Fruit fly (Drosophila melanogaster) whole organism, embryonic: ENCODE measurements around the gene GstO2.

Source experiments
- Antp ChIP-seq: fragments of 200-800 bp; sonication (Bioruptor generic); optimal IDR thresholded peaks from 3 replicates; lab custom pipeline; 2016; ENCODE audit warnings: missing biosample characterization, missing genetic modification characterization
- Atf3 ChIP-seq: fragments of 200-800 bp; sonication (Bioruptor generic); optimal IDR thresholded peaks from 3 replicates; lab custom pipeline; 2016; ENCODE audit warnings: missing biosample characterization, missing genetic modification characterization
- CG10431 ChIP-seq: fragments of 200-800 bp; sonication (Bioruptor generic); optimal IDR thresholded peaks from 3 replicates; lab custom pipeline; 2018; ENCODE audit warnings: missing biosample characterization, mild to moderate bottlenecking, missing genetic modification characterization
- CG12942 ChIP-seq: fragments of 200-800 bp; sonication (Bioruptor generic); optimal IDR thresholded peaks from 3 replicates; lab custom pipeline; 2016; ENCODE audit warnings: missing biosample characterization, missing genetic modification characterization
- CG13287 ChIP-seq: fragments of 200-800 bp; sonication (Bioruptor generic); IDR thresholded peaks from 2 replicates; pipeline ENCODE4 v1.3.6; 2022; ENCODE audit warnings: missing biosample characterization, missing genetic modification characterization; ENCODE audit not compliant: partially characterized antibody
- CG15514 ChIP-seq: fragments of 200-800 bp; sonication (Bioruptor generic); optimal IDR thresholded peaks from 3 replicates; lab custom pipeline; 2017; ENCODE audit warnings: missing biosample characterization, missing genetic modification characterization, mild to moderate bottlenecking, moderate library complexity, missing genetic modification reagents
- CG15696 ChIP-seq: fragments of 200-800 bp; sonication (Bioruptor generic); optimal IDR thresholded peaks from 2 replicates; lab custom pipeline; 2019; ENCODE audit warnings: missing biosample characterization, mild to moderate bottlenecking, missing genetic modification characterization, moderate library complexity
- CG17328 ChIP-seq: fragments of 200-800 bp; sonication (Bioruptor generic); IDR thresholded peaks from 2 replicates; pipeline ENCODE4 v1.3.6; 2022; ENCODE audit warnings: missing biosample characterization, missing genetic modification characterization
- CG18011 ChIP-seq: fragments of 200-800 bp; sonication (Bioruptor generic); optimal IDR thresholded peaks from 2 replicates; lab custom pipeline; 2017; ENCODE audit warnings: missing biosample characterization, missing genetic modification characterization, mild to moderate bottlenecking, moderate library complexity, missing genotype
- CG18599 ChIP-seq: fragments of 200-800 bp; sonication (Bioruptor generic); optimal IDR thresholded peaks from 3 replicates; lab custom pipeline; 2017; ENCODE audit warnings: missing biosample characterization, missing genetic modification characterization, mild to moderate bottlenecking, moderate library complexity, missing genetic modification reagents
- CG2875 ChIP-seq: fragments of 200-800 bp; sonication (Bioruptor generic); optimal IDR thresholded peaks from 2 replicates; lab custom pipeline; 2017; ENCODE audit warnings: missing biosample characterization, mild to moderate bottlenecking, missing genetic modification characterization, missing genetic modification reagents
- CG32767 ChIP-seq: fragments of 200-800 bp; sonication (Bioruptor generic); IDR thresholded peaks from 2 replicates; pipeline ENCODE4 v1.3.6; 2022; ENCODE audit warnings: missing biosample characterization, missing genetic modification characterization
- CG3407 ChIP-seq: fragments of 200-800 bp; sonication (Bioruptor generic); optimal IDR thresholded peaks from 2 replicates; lab custom pipeline; 2018; ENCODE audit warnings: missing biosample characterization, mild to moderate bottlenecking, missing genetic modification characterization
- CG4820 ChIP-seq: fragments of 200-800 bp; sonication (Bioruptor generic); optimal IDR thresholded peaks from 3 replicates; lab custom pipeline; 2016; ENCODE audit warnings: missing biosample characterization, missing genetic modification characterization
- CG6175 ChIP-seq: fragments of 200-800 bp; sonication (Bioruptor generic); IDR thresholded peaks from 3 replicates; pipeline ENCODE4 v1.3.6; 2022; ENCODE audit warnings: missing biosample characterization, missing genetic modification characterization
- CG8281 ChIP-seq: fragments of 200-800 bp; sonication (Bioruptor generic); optimal IDR thresholded peaks from 2 replicates; lab custom pipeline; 2018; ENCODE audit warnings: missing biosample characterization, mild to moderate bottlenecking, missing genetic modification characterization, moderate library complexity
- CG9215 ChIP-seq: fragments of 200-800 bp; sonication (Bioruptor generic); IDR thresholded peaks from 2 replicates; pipeline ENCODE4 v1.3.6; 2022; ENCODE audit warnings: missing biosample characterization, missing genetic modification characterization
- Dfd ChIP-seq, 2 experiments: fragments of >200 bp; optimal IDR thresholded peaks; 2 replicates each; lab custom pipeline; 2017; ENCODE audit warnings: missing biosample characterization in 2 of 2, missing genetic modification characterization in 2 of 2
- Fer1 ChIP-seq: fragments of 200-800 bp; sonication (Bioruptor generic); optimal IDR thresholded peaks from 2 replicates; lab custom pipeline; 2017; ENCODE audit warnings: missing biosample characterization, mild to moderate bottlenecking, missing genetic modification characterization
- Fer2 ChIP-seq: fragments of 200-800 bp; sonication (Bioruptor generic); optimal IDR thresholded peaks from 2 replicates; lab custom pipeline; 2018; ENCODE audit warnings: missing biosample characterization, mild to moderate bottlenecking, missing genetic modification characterization, moderate library complexity
- Fer3 ChIP-seq: fragments of 200-800 bp; sonication (Bioruptor generic); optimal IDR thresholded peaks from 2 replicates; lab custom pipeline; 2018; ENCODE audit warnings: missing biosample characterization, mild to moderate bottlenecking, missing genetic modification characterization, moderate library complexity
- Hey ChIP-seq: fragments of 200-800 bp; sonication (Bioruptor generic); optimal IDR thresholded peaks from 3 replicates; lab custom pipeline; 2018; ENCODE audit warnings: missing biosample characterization, mild to moderate bottlenecking, missing genetic modification characterization
- MESR4 ChIP-seq: fragments of 200-800 bp; sonication (Bioruptor generic); optimal IDR thresholded peaks from 2 replicates; lab custom pipeline; 2018; ENCODE audit warnings: missing biosample characterization, mild to moderate bottlenecking, missing genetic modification characterization, moderate library complexity
- Myb ChIP-seq: fragments of 200-800 bp; sonication (Bioruptor generic); optimal IDR thresholded peaks from 2 replicates; lab custom pipeline; 2016; ENCODE audit warnings: missing biosample characterization, missing genetic modification characterization
- NC2β ChIP-seq: fragments of 200-800 bp; sonication (Bioruptor generic); optimal IDR thresholded peaks from 2 replicates; lab custom pipeline; 2016; ENCODE audit warnings: missing biosample characterization, missing genetic modification characterization
- NFAT ChIP-seq: fragments of 200-800 bp; sonication (Bioruptor generic); IDR thresholded peaks from 2 replicates; pipeline ENCODE4 v1.3.6; 2022; ENCODE audit warnings: missing biosample characterization, missing genetic modification characterization
- Pdp1 ChIP-seq, 2 experiments: fragments of 200-800 bp; sonication (Bioruptor generic); optimal IDR thresholded peaks; 3 replicates each; lab custom pipeline; 2016; ENCODE audit warnings: missing biosample characterization in 2 of 2, missing genetic modification characterization in 2 of 2, mild to moderate bottlenecking in 1 of 2, moderate library complexity in 1 of 2
- Rx ChIP-seq: fragments of 200-800 bp; sonication (Bioruptor generic); IDR thresholded peaks from 2 replicates; pipeline ENCODE4 v1.3.6; 2022; ENCODE audit warnings: missing biosample characterization, missing genetic modification characterization
- Sry-δ ChIP-seq: fragments of 200-800 bp; sonication (Bioruptor generic); optimal IDR thresholded peaks from 2 replicates; lab custom pipeline; 2016; ENCODE audit warnings: missing biosample characterization, missing genetic modification characterization
- Xbp1 ChIP-seq: fragments of 200-800 bp; sonication (Bioruptor generic); optimal IDR thresholded peaks from 3 replicates; lab custom pipeline; 2016; ENCODE audit warnings: missing biosample characterization, mild to moderate bottlenecking, missing genetic modification characterization
- ase ChIP-seq: fragments of 200-800 bp; sonication (Bioruptor generic); IDR thresholded peaks from 3 replicates; pipeline ENCODE4 v1.3.6; 2022; ENCODE audit warnings: missing biosample characterization, missing genetic modification characterization
- bbx ChIP-seq: fragments of 200-800 bp; sonication (Bioruptor generic); IDR thresholded peaks from 2 replicates; pipeline ENCODE4 v1.3.6; 2022; ENCODE audit warnings: missing biosample characterization, missing genetic modification characterization; ENCODE audit not compliant: partially characterized antibody
- chn ChIP-seq: fragments of 200-800 bp; sonication (Bioruptor generic); optimal IDR thresholded peaks from 2 replicates; lab custom pipeline; 2016; ENCODE audit warnings: missing biosample characterization, missing genetic modification characterization
- corto ChIP-seq: fragments of 200-800 bp; sonication (Bioruptor generic); optimal IDR thresholded peaks from 2 replicates; lab custom pipeline; 2016; ENCODE audit warnings: missing biosample characterization, mild to moderate bottlenecking, missing genetic modification characterization, moderate library complexity
- crol ChIP-seq: fragments of 200-800 bp; sonication (Bioruptor generic); IDR thresholded peaks from 2 replicates; pipeline ENCODE4 v1.3.6; 2022; ENCODE audit warnings: missing biosample characterization, missing genetic modification characterization
- dm ChIP-seq: fragments of 200-800 bp; sonication (Bioruptor generic); optimal IDR thresholded peaks from 3 replicates; lab custom pipeline; 2016; ENCODE audit warnings: missing biosample characterization, missing genetic modification characterization
- h ChIP-seq: fragments of >200 bp; optimal IDR thresholded peaks from 2 replicates; lab custom pipeline; 2017
- schlank ChIP-seq: fragments of 200-800 bp; sonication (Bioruptor generic); optimal IDR thresholded peaks from 2 replicates; lab custom pipeline; 2018; ENCODE audit warnings: missing biosample characterization, mild to moderate bottlenecking, missing genetic modification characterization
- seq ChIP-seq: fragments of 200-800 bp; sonication (Bioruptor generic); IDR thresholded peaks from 2 replicates; pipeline ENCODE4 v1.3.6; 2022; ENCODE audit warnings: missing biosample characterization, missing genetic modification characterization
- stwl ChIP-seq: fragments of 200-800 bp; sonication (Bioruptor generic); optimal IDR thresholded peaks from 3 replicates; lab custom pipeline; 2018; ENCODE audit warnings: missing biosample characterization, mild to moderate bottlenecking, missing genetic modification characterization, moderate library complexity
- ttk ChIP-seq: fragments of 200-800 bp; sonication (Bioruptor generic); IDR thresholded peaks from 2 replicates; pipeline ENCODE4 v2.1.2; 2022; ENCODE audit warnings: missing biosample characterization, missing genetic modification characterization
- vfl ChIP-seq: fragments of 200-800 bp; sonication (Bioruptor generic); optimal IDR thresholded peaks from 2 replicates; lab custom pipeline; 2016; ENCODE audit warnings: missing biosample characterization, missing genetic modification characterization

Gene GstO2

dm6 chr3L:8518516-8519087 is 4.7 kb downstream of the GstO2 start, which contains the start of gene GstO3 (continued):
- TF ChIP-seq CG8281 (no peak), MESR4 (GFP tag; lab: Kevin White, UChicago) (no peak), Dfd (GFP tag; optimal IDR thresholded peaks at IDR 0.05; lab: Kevin White, UChicago) (no peak), CG3407 (GFP tag; lab: Kevin White, UChicago) (no peak), CG18599 (no peak), CG10431 (GFP tag; lab: Kevin White, UChicago) (no peak), seq (GFP tag; lab: Robert Waterston, UW) (no peak), CG15514 (GFP tag; lab: Kevin White, UChicago) (peak; percentile 52), Hey (no peak), CG12942 (GFP tag; lab: Kevin White, UChicago) (no peak), CG6175 (GFP tag; lab: Robert Waterston, UW) (no peak), CG9215 (GFP tag; lab: Robert Waterston, UW) (no peak), CG13287 (GFP tag; lab: Robert Waterston, UW) (peak; percentile 58), NC2β (GFP tag; lab: Kevin White, UChicago) (no peak), stwl (tag; lab: Kevin White, UChicago) (no peak), Atf3 (GFP tag; lab: Kevin White, UChicago) (no peak), corto (GFP tag; lab: Kevin White, UChicago) (peak; percentile 32), Xbp1 (GFP tag; lab: Kevin White, UChicago) (no peak), NFAT (GFP tag; lab: Robert Waterston, UW) (no peak), ase (GFP tag; lab: Robert Waterston, UW) (no peak), Antp (GFP tag; lab: Kevin White, UChicago) (no peak), Fer1 (peak; percentile 43), chn (GFP tag; lab: Kevin White, UChicago) (no peak), vfl (GFP tag; lab: Kevin White, UChicago) (no peak), CG15696 (tag; lab: Kevin White, UChicago) (no peak), CG32767 (no peak), ttk (GFP tag; lab: Robert Waterston, UW) (no peak), dm (GFP tag; lab: Kevin White, UChicago) (no peak), h (lab: Kevin White, UChicago) (no peak), crol (GFP tag; lab: Robert Waterston, UW) (no peak), Sry-δ (GFP tag; lab: Kevin White, UChicago) (no peak), Rx (no peak), Myb (GFP tag; lab: Kevin White, UChicago) (no peak), CG2875 (GFP tag; lab: Kevin White, UChicago) (no peak), schlank (tag; lab: Kevin White, UChicago) (no peak), bbx (GFP tag; lab: Robert Waterston, UW) (no peak), Pdp1 (GFP tag; optimal IDR thresholded peaks at IDR 0.05; lab: Kevin White, UChicago) (peak in 1 of 2 experiments; percentile 59), Fer2 (tag; lab: Kevin White, UChicago) (no peak), CG4820 (GFP tag; lab: Kevin White, UChicago) (no peak), CG18011 (GFP tag; lab: Kevin White, UChicago) (no peak), Fer3 (no peak), CG17328 (GFP tag; lab: Robert Waterston, UW) (no peak)
